Fruit fly (Drosophila melanogaster) whole organism, embryonic: Measurements from ENCODE around the gene sdt.
A peak's percentile ranks its signal among the peaks of the same experiment; 100 is the strongest.

Experiments used
- Abd-B ChIP-seq: fragments of 200-800 bp; sonication (Bioruptor generic); optimal IDR thresholded peaks from 2 replicates; lab custom pipeline; 2018; ENCODE audit warnings: missing biosample characterization, mild to moderate bottlenecking, missing genetic modification characterization, moderate library complexity
- Adf1 ChIP-seq: fragments of 200-800 bp; sonication (Bioruptor generic); IDR thresholded peaks from 2 replicates; pipeline ENCODE4 v1.3.6; 2022; ENCODE audit warnings: missing biosample characterization, missing genetic modification characterization
- Atf6 ChIP-seq: fragments of 200-800 bp; sonication (Bioruptor generic); IDR thresholded peaks from 2 replicates; pipeline ENCODE4 v1.3.6; 2022; ENCODE audit warnings: missing biosample characterization, missing genetic modification characterization
- Awh ChIP-seq: fragments of 200-800 bp; sonication (Bioruptor generic); IDR thresholded peaks from 2 replicates; pipeline ENCODE4, ENCODE4 v1.3.6; 2022; ENCODE audit warnings: missing biosample characterization, missing genetic modification characterization
- BtbVII ChIP-seq: fragments of 200-800 bp; sonication (Bioruptor generic); optimal IDR thresholded peaks from 3 replicates; lab custom pipeline; 2017; ENCODE audit warnings: missing biosample characterization, mild to moderate bottlenecking, missing genetic modification characterization
- CG11456 ChIP-seq: fragments of 200-800 bp; sonication (Bioruptor generic); IDR thresholded peaks from 3 replicates; pipeline ENCODE4 v1.3.6; 2022; ENCODE audit warnings: missing biosample characterization, missing genetic modification characterization
- CG11695 ChIP-seq: fragments of 200-800 bp; sonication (Bioruptor generic); IDR thresholded peaks from 3 replicates; pipeline ENCODE4 v1.3.6; 2022; ENCODE audit warnings: missing biosample characterization, missing genetic modification characterization
- CG12071 ChIP-seq: fragments of 200-800 bp; sonication (Bioruptor generic); optimal IDR thresholded peaks from 3 replicates; lab custom pipeline; 2018; ENCODE audit warnings: missing biosample characterization, mild to moderate bottlenecking, missing genetic modification characterization
- CG14441 ChIP-seq: fragments of 200-800 bp; sonication (Bioruptor generic); IDR thresholded peaks from 2 replicates; pipeline ENCODE4 v1.3.6; 2022; ENCODE audit warnings: missing biosample characterization, missing genetic modification characterization
- CG17328 ChIP-seq: fragments of 200-800 bp; sonication (Bioruptor generic); IDR thresholded peaks from 2 replicates; pipeline ENCODE4 v1.3.6; 2022; ENCODE audit warnings: missing biosample characterization, missing genetic modification characterization
- CG2199 ChIP-seq: fragments of 200-800 bp; sonication (Bioruptor generic); IDR thresholded peaks from 3 replicates; pipeline ENCODE4 v1.3.6; 2022; ENCODE audit warnings: missing biosample characterization, missing genetic modification characterization
- CG2202 ChIP-seq: fragments of 200-800 bp; sonication (Bioruptor generic); optimal IDR thresholded peaks from 2 replicates; lab custom pipeline; 2018; ENCODE audit warnings: missing biosample characterization, mild to moderate bottlenecking, missing genetic modification characterization
- CG2875 ChIP-seq: fragments of 200-800 bp; sonication (Bioruptor generic); optimal IDR thresholded peaks from 2 replicates; lab custom pipeline; 2017; ENCODE audit warnings: missing biosample characterization, mild to moderate bottlenecking, missing genetic modification characterization, missing genetic modification reagents
- CG2889 ChIP-seq: fragments of 200-800 bp; sonication (Bioruptor generic); IDR thresholded peaks from 3 replicates; pipeline ENCODE4 v1.3.6; 2022; ENCODE audit warnings: missing biosample characterization, missing genetic modification characterization
- CG3163 ChIP-seq: fragments of 200-800 bp; sonication (Bioruptor generic); optimal IDR thresholded peaks from 3 replicates; lab custom pipeline; 2016; ENCODE audit warnings: missing biosample characterization, missing genetic modification characterization
- CG34376 ChIP-seq: fragments of 200-800 bp; sonication (Bioruptor generic); optimal IDR thresholded peaks from 2 replicates; lab custom pipeline; 2018; ENCODE audit warnings: missing biosample characterization, mild to moderate bottlenecking, missing genetic modification characterization
- CG3726 ChIP-seq: fragments of 200-800 bp; sonication (Bioruptor generic); IDR thresholded peaks from 3 replicates; pipeline ENCODE4, ENCODE4 v1.3.6; 2022; ENCODE audit warnings: missing biosample characterization, missing genetic modification characterization
- CG4328 ChIP-seq: fragments of 200-800 bp; sonication (Bioruptor generic); optimal IDR thresholded peaks from 3 replicates; lab custom pipeline; 2017; ENCODE audit warnings: missing biosample characterization, missing genetic modification reagents, missing genetic modification characterization
- CG4424 ChIP-seq: fragments of 200-800 bp; sonication (Bioruptor generic); optimal IDR thresholded peaks from 3 replicates; lab custom pipeline; 2016; ENCODE audit warnings: missing biosample characterization, missing genetic modification characterization
- CG5180 ChIP-seq: fragments of 200-800 bp; sonication (Bioruptor generic); optimal IDR thresholded peaks from 3 replicates; lab custom pipeline; 2017; ENCODE audit warnings: missing biosample characterization, missing genetic modification characterization, mild to moderate bottlenecking, moderate library complexity, missing genetic modification reagents
- CG5245 ChIP-seq: fragments of 200-800 bp; sonication (Bioruptor generic); optimal IDR thresholded peaks from 3 replicates; lab custom pipeline; 2016; ENCODE audit warnings: missing biosample characterization, missing genetic modification characterization
- CG6175 ChIP-seq: fragments of 200-800 bp; sonication (Bioruptor generic); IDR thresholded peaks from 3 replicates; pipeline ENCODE4 v1.3.6; 2022; ENCODE audit warnings: missing biosample characterization, missing genetic modification characterization
- CG9727 ChIP-seq: fragments of 200-800 bp; sonication (Bioruptor generic); optimal IDR thresholded peaks from 3 replicates; lab custom pipeline; 2017; ENCODE audit warnings: missing biosample characterization, mild to moderate bottlenecking, missing genetic modification characterization
- Dbx ChIP-seq: fragments of 200-800 bp; sonication (Bioruptor generic); IDR thresholded peaks from 3 replicates; pipeline ENCODE4 v1.3.6; 2022; ENCODE audit warnings: missing biosample characterization, missing genetic modification characterization
- Doc2 ChIP-seq: fragments of 200-800 bp; sonication (Bioruptor generic); IDR thresholded peaks from 2 replicates; pipeline ENCODE4 v1.3.6; 2022; ENCODE audit warnings: missing biosample characterization, missing genetic modification characterization
- Drgx ChIP-seq: fragments of 200-800 bp; sonication (Bioruptor generic); IDR thresholded peaks from 2 replicates; pipeline ENCODE4 v1.3.6; 2022; ENCODE audit warnings: missing biosample characterization, missing genetic modification characterization
- H2.0 ChIP-seq: fragments of 200-800 bp; sonication (Bioruptor generic); IDR thresholded peaks from 2 replicates; pipeline ENCODE4 v1.3.6; 2022; ENCODE audit warnings: missing biosample characterization, missing genetic modification characterization
- HLH54F ChIP-seq: fragments of 200-800 bp; sonication (Bioruptor generic); optimal IDR thresholded peaks from 3 replicates; lab custom pipeline; 2016; ENCODE audit warnings: missing biosample characterization, missing genetic modification characterization
- Mrtf ChIP-seq: fragments of 200-800 bp; sonication (Bioruptor generic); IDR thresholded peaks from 3 replicates; pipeline ENCODE4 v1.3.6; 2022; ENCODE audit warnings: missing biosample characterization, missing genetic modification characterization
- PHDP ChIP-seq: fragments of 200-800 bp; sonication (Bioruptor generic); optimal IDR thresholded peaks from 3 replicates; lab custom pipeline; 2018; ENCODE audit warnings: missing biosample characterization, mild to moderate bottlenecking, missing genetic modification characterization, moderate library complexity
- Poxn ChIP-seq: fragments of 200-800 bp; sonication (Bioruptor generic); IDR thresholded peaks from 2 replicates; pipeline ENCODE4 v1.3.6; 2022; ENCODE audit warnings: missing biosample characterization, missing genetic modification characterization
- Six4 ChIP-seq: fragments of 200-800 bp; sonication (Bioruptor generic); optimal IDR thresholded peaks from 2 replicates; lab custom pipeline; 2016; ENCODE audit warnings: missing biosample characterization, missing genetic modification characterization
- cato ChIP-seq: fragments of 200-800 bp; sonication (Bioruptor generic); optimal IDR thresholded peaks from 2 replicates; lab custom pipeline; 2016; ENCODE audit warnings: missing biosample characterization, missing genetic modification characterization, borderline replicate concordance
- chm ChIP-seq: fragments of 200-800 bp; sonication (Bioruptor generic); IDR thresholded peaks from 2 replicates; pipeline ENCODE4 v1.3.6; 2022; ENCODE audit warnings: missing biosample characterization, missing genetic modification characterization
- crc ChIP-seq: fragments of 200-800 bp; sonication (Bioruptor generic); optimal IDR thresholded peaks from 2 replicates; lab custom pipeline; 2016; ENCODE audit warnings: missing biosample characterization, missing genetic modification characterization
- en ChIP-seq: fragments of 200-800 bp; sonication (Bioruptor generic); optimal IDR thresholded peaks from 2 replicates; lab custom pipeline; 2016; ENCODE audit warnings: missing biosample characterization, missing genetic modification characterization
- fd96Cb ChIP-seq: fragments of 200-800 bp; sonication (Bioruptor generic); optimal IDR thresholded peaks from 2 replicates; lab custom pipeline; 2018; ENCODE audit warnings: missing biosample characterization, mild to moderate bottlenecking, missing genetic modification characterization, moderate library complexity
- grau ChIP-seq: fragments of 200-800 bp; optimal IDR thresholded peaks from 3 replicates; lab custom pipeline; 2019; ENCODE audit warnings: missing biosample characterization, mild to moderate bottlenecking, missing genetic modification characterization, moderate library complexity
- grn ChIP-seq: fragments of 200-800 bp; sonication (Bioruptor generic); optimal IDR thresholded peaks from 3 replicates; lab custom pipeline; 2017; ENCODE audit warnings: missing biosample characterization, missing genetic modification characterization
- hth ChIP-seq: fragments of >200 bp; optimal IDR thresholded peaks from 2 replicates; lab custom pipeline; 2017; ENCODE audit warnings: inconsistent platforms
- jing ChIP-seq: fragments of 200-800 bp; sonication (Bioruptor generic); optimal IDR thresholded peaks from 2 replicates; lab custom pipeline; 2018; ENCODE audit warnings: missing biosample characterization, mild to moderate bottlenecking, missing genetic modification characterization
- kah ChIP-seq: fragments of 200-800 bp; sonication (Bioruptor generic); optimal IDR thresholded peaks from 2 replicates; lab custom pipeline; 2018; ENCODE audit warnings: missing biosample characterization, mild to moderate bottlenecking, missing genetic modification characterization
- nmo ChIP-seq: fragments of 200-800 bp; sonication (Bioruptor generic); optimal IDR thresholded peaks from 2 replicates; lab custom pipeline; 2018; ENCODE audit warnings: missing biosample characterization, mild to moderate bottlenecking, missing genetic modification characterization, moderate library complexity
- run ChIP-seq: fragments of 200-800 bp; sonication (Bioruptor generic); optimal IDR thresholded peaks from 3 replicates; lab custom pipeline; 2018; ENCODE audit warnings: missing biosample characterization, mild to moderate bottlenecking, missing genetic modification characterization
- sim ChIP-seq: fragments of 200-800 bp; sonication (Bioruptor generic); IDR thresholded peaks from 2 replicates; pipeline ENCODE4 v1.3.6; 2022; ENCODE audit warnings: missing biosample characterization, missing genetic modification characterization
- so ChIP-seq: fragments of 200-800 bp; sonication (Bioruptor generic); IDR thresholded peaks from 3 replicates; pipeline ENCODE4 v1.3.6; 2022; ENCODE audit warnings: missing biosample characterization, missing genetic modification characterization
- unpg ChIP-seq: fragments of 200-800 bp; sonication (Bioruptor generic); optimal IDR thresholded peaks from 3 replicates; lab custom pipeline; 2018; ENCODE audit warnings: missing biosample characterization, mild to moderate bottlenecking, missing genetic modification characterization, moderate library complexity
- wek ChIP-seq: fragments of 200-800 bp; sonication (Bioruptor generic); optimal IDR thresholded peaks from 3 replicates; lab custom pipeline; 2018; ENCODE audit warnings: missing biosample characterization, mild to moderate bottlenecking, missing genetic modification characterization, moderate library complexity
- zen2 ChIP-seq: fragments of 200-800 bp; sonication (Bioruptor generic); IDR thresholded peaks from 3 replicates; pipeline ENCODE4 v1.3.6; 2022; ENCODE audit warnings: missing biosample characterization, missing genetic modification characterization; ENCODE audit not compliant: partially characterized antibody
- zfh1 ChIP-seq: fragments of 200-800 bp; sonication (Bioruptor generic); IDR thresholded peaks from 3 replicates; pipeline ENCODE4 v1.3.6; 2022; ENCODE audit warnings: missing biosample characterization, missing genetic modification characterization

sdt gene

DNA sequence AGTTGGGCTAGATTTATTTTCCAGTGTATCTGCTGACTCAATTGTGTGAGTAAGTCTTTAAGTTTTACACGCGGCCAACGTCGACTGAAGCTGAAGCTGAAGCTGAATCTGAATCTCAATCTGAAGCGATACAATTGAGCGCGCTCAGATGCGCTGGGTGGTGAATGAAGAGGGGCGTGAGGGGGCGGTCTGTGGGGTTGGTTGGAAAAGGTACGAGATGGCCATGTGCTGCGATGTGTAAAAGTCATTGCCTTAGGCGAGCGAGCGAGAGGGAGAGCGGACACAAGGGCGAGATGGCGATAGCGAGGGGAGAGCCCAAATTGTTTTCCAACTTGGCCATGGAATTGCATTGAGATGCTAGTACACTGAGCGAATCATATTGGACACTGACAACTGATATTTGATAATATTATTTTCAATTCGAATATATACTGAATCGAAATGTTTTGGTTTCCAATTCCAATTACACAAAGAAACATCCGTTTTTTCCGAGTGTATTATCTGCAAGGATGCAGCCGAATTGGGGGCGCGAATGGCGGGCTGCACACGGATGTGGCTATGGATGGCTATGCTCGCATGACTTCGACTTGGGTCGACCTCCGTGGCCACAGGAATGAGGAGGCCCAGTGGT, 18.4 kb downstream of the sdt start (continued):
- TF ChIP-seq CG34376 (no peak), grau (tag; lab: Kevin White, UChicago) (peak; percentile 17), Adf1 (GFP tag; lab: Robert Waterston, UW) (peak; percentile 12; the same call in 1 of the 2 replicates), nmo (GFP tag; lab: Kevin White, UChicago) (peak; percentile 46), jing (GFP tag; lab: Kevin White, UChicago) (peak; percentile 1), PHDP (peak; percentile 30), CG12071 (peak; percentile 47), HLH54F (GFP tag; lab: Kevin White, UChicago) (peak; percentile 15), cato (GFP tag; lab: Kevin White, UChicago) (no peak), hth (lab: Kevin White, UChicago) (no peak), en (GFP tag; lab: Kevin White, UChicago) (no peak), CG5180 (GFP tag; lab: Kevin White, UChicago) (peak; percentile 5), Mrtf (GFP tag; lab: Robert Waterston, UW) (peak; percentile 61; the same call in 2 of the 3 replicates), CG11695 (GFP tag; lab: Robert Waterston, UW) (peak; percentile 62; the same call in 1 of the 3 replicates), CG2202 (no peak), Atf6 (GFP tag; lab: Robert Waterston, UW) (peak; percentile 48; the same call in 1 of the 2 replicates), Drgx (GFP tag; lab: Robert Waterston, UW) (peak; percentile 79), sim (GFP tag; lab: Robert Waterston, UW) (peak; percentile 35; the same call in 1 of the 2 replicates), kah (GFP tag; lab: Kevin White, UChicago) (peak; percentile 24), Awh (0 out of 2 replicates have a peak, but pooled peaks have one; percentile 53), Six4 (GFP tag; lab: Kevin White, UChicago) (no peak), unpg (GFP tag; lab: Kevin White, UChicago) (peak; percentile 49), CG4424 (GFP tag; lab: Kevin White, UChicago) (peak; percentile 32), CG3163 (GFP tag; lab: Kevin White, UChicago) (no peak), CG14441 (GFP tag; lab: Robert Waterston, UW) (peak; percentile 41; the same call in 1 of the 2 replicates), CG2889 (GFP tag; lab: Robert Waterston, UW) (peak; percentile 19; the same call in 1 of the 3 replicates), Dbx (no peak), so (0 out of 3 replicates have a peak, but pooled peaks have one; percentile 28), Poxn (no peak), H2.0 (GFP tag; lab: Robert Waterston, UW) (peak; percentile 58), CG4328 (GFP tag; lab: Kevin White, UChicago) (no peak), CG9727 (GFP tag; lab: Kevin White, UChicago) (no peak), CG2199 (no peak), fd96Cb (tag; lab: Kevin White, UChicago) (peak; percentile 19), CG17328 (GFP tag; lab: Robert Waterston, UW) (peak; percentile 63), CG5245 (peak; percentile 21), grn (no peak), Doc2 (GFP tag; lab: Robert Waterston, UW) (0 out of 2 replicates have a peak, but pooled peaks have one; percentile 7), CG2875 (peak; percentile 24), CG11456 (GFP tag; lab: Robert Waterston, UW) (0 out of 3 replicates have a peak, but pooled peaks have one; percentile 51), zfh1 (peak; percentile 58; the same call in 1 of the 3 replicates), wek (GFP tag; lab: Kevin White, UChicago) (no peak), CG6175 (GFP tag; lab: Robert Waterston, UW) (no peak), crc (GFP tag; lab: Kevin White, UChicago) (no peak), CG3726 (GFP tag; lab: Robert Waterston, UW) (0 out of 3 replicates have a peak, but pooled peaks have one; percentile 22), BtbVII (no peak), zen2 (no peak), Abd-B (peak; percentile 17), run (tag; lab: Kevin White, UChicago) (no peak), chm (GFP tag; lab: Robert Waterston, UW) (peak; percentile 79; the same call in 1 of the 2 replicates)
